Fruit fly (Drosophila melanogaster) Kc167 (cell line): ENCODE data around the gene IntS6.

Experiments
- Myc ChIP-seq: fragments of >200 bp; optimal IDR thresholded peaks from 2 replicates; lab custom pipeline; 2017; ENCODE audit warnings: missing external identifiers
- Sin3A ChIP-seq: fragments of >200 bp; optimal IDR thresholded peaks from 2 replicates; lab custom pipeline; 2018; ENCODE audit warnings: missing external identifiers
- h ChIP-seq: fragments of >200 bp; optimal IDR thresholded peaks from 3 replicates; lab custom pipeline; 2018; ENCODE audit warnings: missing external identifiers
- insv ChIP-seq: fragments of >200 bp; optimal IDR thresholded peaks from 3 replicates; lab custom pipeline; 2018; ENCODE audit warnings: missing external identifiers
- psq ChIP-seq: fragments of >200 bp; optimal IDR thresholded peaks from 2 replicates; lab custom pipeline; 2017; ENCODE audit warnings: missing external identifiers
- ttk ChIP-seq: sonication (Bioruptor generic); optimal IDR thresholded peaks from 2 replicates; lab custom pipeline; 2017; ENCODE audit warnings: missing external identifiers

Gene IntS6

dm6 chrX:5766732-5767131 lies 19.7 kb upstream of the IntS6 start:
- TF ChIP-seq Sin3A (lab: Kevin White, UChicago) (no peak), Myc (lab: Kevin White, UChicago) (no peak), insv (lab: Kevin White, UChicago) (no peak), ttk (no peak), psq (lab: Kevin White, UChicago) (no peak), h (no peak)

- TF ChIP-seq ttk, result no peak
- no peak for TF ChIP-seq Sin3A (lab: Kevin White, UChicago)
Observed at dm6 chrX:5764001-5764892, 17.2 kb upstream of the IntS6 start, which contains the start of the genes MAPk-Ak2 and CG42699. Gene MAPk-Ak2, minus strand, starts transcription at chrX:5764203. Gene CG42699, plus strand, starts transcription at chrX:5764553.

dm6 chrX:5763443-5764000 lies 16.5 kb upstream of the IntS6 start:
- no peak for TF ChIP-seq ttk

- TF ChIP-seq insv (lab: Kevin White, UChicago), result no peak
- no peak for TF ChIP-seq Myc (lab: Kevin White, UChicago)
- TF ChIP-seq Sin3A (lab: Kevin White, UChicago), result no peak
- TF ChIP-seq ttk, result no peak
- TF ChIP-seq h, result no peak
- no peak for TF ChIP-seq psq (lab: Kevin White, UChicago)
Observed at dm6 chrX:5756146-5756545, 9.1 kb upstream of the IntS6 start.

- TF ChIP-seq insv (lab: Kevin White, UChicago), result no peak
- no peak for TF ChIP-seq Sin3A (lab: Kevin White, UChicago)
- no peak for TF ChIP-seq h
- no peak for TF ChIP-seq ttk
- TF ChIP-seq psq (lab: Kevin White, UChicago), result no peak
- TF ChIP-seq Myc (lab: Kevin White, UChicago), result no peak
Observed at dm6 chrX:5754837-5755828, 8.1 kb upstream of the IntS6 start, which contains the start of the genes lin-52 and CG15771. Gene lin-52, minus strand, starts transcription at chrX:5754958. Gene CG15771, plus strand, starts transcription at chrX:5755574.

- TF ChIP-seq Sin3A (lab: Kevin White, UChicago) (no peak), insv (lab: Kevin White, UChicago) (no peak), h (no peak), Myc (lab: Kevin White, UChicago) (no peak), psq (lab: Kevin White, UChicago) (no peak), ttk (no peak)
Observed at dm6 chrX:5752838-5753237, 5.8 kb upstream of the IntS6 start.

dm6 chrX:5751949-5752348 lies 4.9 kb upstream of the IntS6 start, which contains the start of gene CG15772:
Gene CG15772, plus strand, starts transcription at chrX:5752249.
- TF ChIP-seq Sin3A (lab: Kevin White, UChicago) (no peak), ttk (no peak), Myc (lab: Kevin White, UChicago) (no peak), psq (lab: Kevin White, UChicago) (no peak), insv (lab: Kevin White, UChicago) (no peak), h (no peak)

- no peak for TF ChIP-seq Myc (lab: Kevin White, UChicago)
- TF ChIP-seq psq (lab: Kevin White, UChicago), result no peak
- no peak for TF ChIP-seq ttk
- no peak for TF ChIP-seq insv (lab: Kevin White, UChicago)
- TF ChIP-seq Sin3A (lab: Kevin White, UChicago), result no peak
- no peak for TF ChIP-seq h
Observed at dm6 chrX:5745840-5746815, 926 bp downstream of the IntS6 start.

- no peak for TF ChIP-seq h
- no peak for TF ChIP-seq insv (lab: Kevin White, UChicago)
- TF ChIP-seq ttk, result no peak
- no peak for TF ChIP-seq Sin3A (lab: Kevin White, UChicago)
- no peak for TF ChIP-seq psq (lab: Kevin White, UChicago)
- TF ChIP-seq Myc (lab: Kevin White, UChicago), result no peak
Observed at dm6 chrX:5744992-5745732, 1.9 kb downstream of the IntS6 start.

dm6 chrX:5744277-5744846 lies 2.7 kb downstream of the IntS6 start:
- TF ChIP-seq ttk (no peak), insv (lab: Kevin White, UChicago) (no peak), Sin3A (lab: Kevin White, UChicago) (no peak), Myc (lab: Kevin White, UChicago) (no peak), psq (lab: Kevin White, UChicago) (no peak), h (no peak)
